Worm (Caenorhabditis elegans) whole organism, late embryonic: ENCODE results near the gene H03G16.6.

Source experiments
- C08G9.2 ChIP-seq: sonication (generic microtip); optimal IDR thresholded peaks from 2 replicates; lab custom pipeline; 2016; ENCODE audit warnings: mild to moderate bottlenecking, missing genetic modification characterization, moderate library complexity, missing compliant biosample characterization
- C38D4.7 ChIP-seq: fragments of 200-800 bp; sonication (Bioruptor generic); optimal IDR thresholded peaks from 2 replicates; lab custom pipeline; 2018; ENCODE audit warnings: mild to moderate bottlenecking, missing genetic modification characterization, moderate library complexity, missing compliant biosample characterization
- F13H6.1 ChIP-seq: sonication (generic microtip); optimal IDR thresholded peaks from 2 replicates; lab custom pipeline; 2016; ENCODE audit warnings: missing genetic modification characterization, missing compliant biosample characterization
- K02D7.2 ChIP-seq: sonication (generic microtip); optimal IDR thresholded peaks from 2 replicates; lab custom pipeline; 2017; ENCODE audit warnings: mild to moderate bottlenecking, missing genetic modification characterization, missing compliant biosample characterization
- T23F11.4 ChIP-seq: fragments of 200-800 bp; sonication (Bioruptor generic); optimal IDR thresholded peaks from 2 replicates; lab custom pipeline; 2018; ENCODE audit warnings: mild to moderate bottlenecking, missing genetic modification characterization, missing compliant biosample characterization
- ama-1 ChIP-seq: fragments of 150-350 bp; optimal IDR thresholded peaks from 2 replicates; lab custom pipeline; 2014
- ceh-14 ChIP-seq: sonication (generic microtip); optimal IDR thresholded peaks from 2 replicates; lab custom pipeline; 2016; ENCODE audit warnings: missing genotype, missing genetic modification characterization, missing compliant biosample characterization
- ceh-18 ChIP-seq: sonication (generic microtip); optimal IDR thresholded peaks from 2 replicates; lab custom pipeline; 2016; ENCODE audit warnings: missing genetic modification characterization, missing compliant biosample characterization
- ceh-19 ChIP-seq: fragments of 200-800 bp; sonication (Bioruptor generic); optimal IDR thresholded peaks from 2 replicates; lab custom pipeline; 2018; ENCODE audit warnings: mild to moderate bottlenecking, missing genetic modification characterization, missing compliant biosample characterization
- ceh-2 ChIP-seq: sonication (generic microtip); optimal IDR thresholded peaks from 2 replicates; lab custom pipeline; 2016; ENCODE audit warnings: missing genotype, missing genetic modification characterization, missing compliant biosample characterization
- ceh-22 ChIP-seq: sonication (generic microtip); optimal IDR thresholded peaks from 2 replicates; lab custom pipeline; 2017; ENCODE audit warnings: missing biosample characterization, missing genetic modification characterization
- ceh-24 ChIP-seq: sonication (generic microtip); optimal IDR thresholded peaks from 2 replicates; lab custom pipeline; 2016; ENCODE audit warnings: mild to moderate bottlenecking, missing genetic modification characterization, missing compliant biosample characterization
- ceh-30 ChIP-seq: fragments of 150-350 bp; optimal IDR thresholded peaks from 2 replicates; lab custom pipeline; 2014; ENCODE audit warnings: missing biosample characterization, missing genetic modification characterization
- ceh-31 ChIP-seq: sonication (generic microtip); optimal IDR thresholded peaks from 2 replicates; lab custom pipeline; 2016; ENCODE audit warnings: missing genetic modification characterization, missing compliant biosample characterization
- ceh-34 ChIP-seq: sonication (generic microtip); optimal IDR thresholded peaks from 2 replicates; lab custom pipeline; 2016; ENCODE audit warnings: mild to moderate bottlenecking, missing genetic modification characterization, missing compliant biosample characterization
- ceh-45 ChIP-seq: fragments of 200-800 bp; sonication (Bioruptor generic); IDR thresholded peaks from 2 replicates; pipeline ENCODE4 v1.3.6; 2022; ENCODE audit warnings: missing genetic modification reagents, missing genetic modification characterization, missing compliant biosample characterization
- ceh-6 ChIP-seq: fragments of 200-800 bp; sonication (Bioruptor generic); optimal IDR thresholded peaks from 2 replicates; lab custom pipeline; 2018; ENCODE audit warnings: mild to moderate bottlenecking, missing genetic modification characterization, missing compliant biosample characterization
- dmd-4 ChIP-seq: sonication (generic microtip); optimal IDR thresholded peaks from 2 replicates; lab custom pipeline; 2016; ENCODE audit warnings: borderline replicate concordance, missing genetic modification characterization, missing compliant biosample characterization
- dve-1 ChIP-seq: sonication (generic microtip); optimal IDR thresholded peaks from 2 replicates; lab custom pipeline; 2017; ENCODE audit warnings: antibody characterized with exemption, mild to moderate bottlenecking, missing genetic modification characterization, missing compliant biosample characterization
- elt-2 ChIP-seq: sonication (generic microtip); optimal IDR thresholded peaks from 2 replicates; lab custom pipeline; 2016; ENCODE audit warnings: missing genetic modification reagents, missing genetic modification characterization, missing compliant biosample characterization
- ets-4 ChIP-seq: sonication (generic microtip); optimal IDR thresholded peaks from 2 replicates; lab custom pipeline; 2016; ENCODE audit warnings: missing genetic modification characterization, missing compliant biosample characterization
- fkh-10 ChIP-seq: fragments of 150-350 bp; optimal IDR thresholded peaks from 2 replicates; lab custom pipeline; 2014; ENCODE audit warnings: missing biosample characterization, missing genetic modification reagents, missing genetic modification characterization
- fkh-6 ChIP-seq: sonication (generic microtip); optimal IDR thresholded peaks from 2 replicates; lab custom pipeline; 2016; ENCODE audit warnings: missing genetic modification characterization, missing compliant biosample characterization
- gmeb-2 ChIP-seq: sonication (generic microtip); optimal IDR thresholded peaks from 2 replicates; lab custom pipeline; 2016; ENCODE audit warnings: missing genetic modification characterization, inconsistent platforms, missing compliant biosample characterization
- hlh-8 ChIP-seq: sonication (generic microtip); optimal IDR thresholded peaks from 2 replicates; lab custom pipeline; 2016; ENCODE audit warnings: missing genotype, missing genetic modification characterization, missing compliant biosample characterization
- lim-6 ChIP-seq: sonication (generic microtip); optimal IDR thresholded peaks from 2 replicates; lab custom pipeline; 2016; ENCODE audit warnings: missing genetic modification characterization, missing compliant biosample characterization
- lin-11 ChIP-seq: fragments of 200-800 bp; sonication (Bioruptor generic); optimal IDR thresholded peaks from 2 replicates; lab custom pipeline; 2018; ENCODE audit warnings: mild to moderate bottlenecking, missing genetic modification characterization, missing compliant biosample characterization
- madf-2 ChIP-seq: sonication (generic microtip); optimal IDR thresholded peaks from 2 replicates; lab custom pipeline; 2017; ENCODE audit warnings: missing genetic modification characterization, missing compliant biosample characterization
- mec-3 ChIP-seq: sonication (generic microtip); optimal IDR thresholded peaks from 2 replicates; lab custom pipeline; 2016; ENCODE audit warnings: borderline replicate concordance, missing genetic modification characterization, missing compliant biosample characterization
- nhr-11 ChIP-seq: fragments of 150-350 bp; optimal IDR thresholded peaks from 2 replicates; lab custom pipeline; 2014; ENCODE audit warnings: missing biosample characterization, missing genetic modification characterization
- nhr-232 ChIP-seq: sonication (generic microtip); optimal IDR thresholded peaks from 2 replicates; lab custom pipeline; 2016; ENCODE audit warnings: missing genetic modification characterization, missing compliant biosample characterization
- npax-4 ChIP-seq: sonication (generic microtip); optimal IDR thresholded peaks from 2 replicates; lab custom pipeline; 2016; ENCODE audit warnings: missing genetic modification characterization, missing compliant biosample characterization
- odd-2 ChIP-seq: sonication (generic microtip); optimal IDR thresholded peaks from 2 replicates; lab custom pipeline; 2017; ENCODE audit warnings: antibody characterized with exemption, mild to moderate bottlenecking, missing genetic modification characterization, missing compliant biosample characterization
- pat-9 ChIP-seq: fragments of 200-800 bp; sonication (Bioruptor generic); optimal IDR thresholded peaks from 2 replicates; lab custom pipeline; 2018; ENCODE audit warnings: mild to moderate bottlenecking, missing genetic modification characterization, moderate library complexity, missing compliant biosample characterization
- pax-1 ChIP-seq: fragments of 150-350 bp; optimal IDR thresholded peaks from 2 replicates; lab custom pipeline; 2014; ENCODE audit warnings: missing biosample characterization, missing genetic modification characterization
- pha-2 ChIP-seq: sonication (generic microtip); optimal IDR thresholded peaks from 2 replicates; lab custom pipeline; 2017; ENCODE audit warnings: mild to moderate bottlenecking, missing genetic modification characterization, missing compliant biosample characterization
- pha-4 ChIP-seq: fragments of 150-350 bp; optimal IDR thresholded peaks from 2 replicates; lab custom pipeline; 2018; ENCODE audit warnings: missing biosample characterization, missing genetic modification reagents, missing genetic modification characterization
- pros-1 ChIP-seq: fragments of 150-350 bp; optimal IDR thresholded peaks from 2 replicates; lab custom pipeline; 2014; ENCODE audit warnings: missing biosample characterization, missing genetic modification reagents, missing genetic modification characterization
- ref-2 ChIP-seq: sonication (generic microtip); optimal IDR thresholded peaks from 2 replicates; lab custom pipeline; 2016; ENCODE audit warnings: missing genetic modification characterization, missing compliant biosample characterization
- rnt-1 ChIP-seq: sonication (generic microtip); optimal IDR thresholded peaks from 2 replicates; lab custom pipeline; 2016; ENCODE audit warnings: missing genetic modification characterization, missing compliant biosample characterization
- sox-2 ChIP-seq: fragments of 200-800 bp; sonication (Bioruptor generic); IDR thresholded peaks from 2 replicates; pipeline ENCODE4 v1.3.6; 2022; ENCODE audit warnings: missing genetic modification reagents, missing genetic modification characterization, missing compliant biosample characterization
- sox-4 ChIP-seq: sonication (generic microtip); optimal IDR thresholded peaks from 2 replicates; lab custom pipeline; 2017; ENCODE audit warnings: mild to moderate bottlenecking, missing genetic modification characterization, inconsistent platforms, missing compliant biosample characterization
- syd-9 ChIP-seq: sonication (generic microtip); optimal IDR thresholded peaks from 2 replicates; lab custom pipeline; 2016; ENCODE audit warnings: mild to moderate bottlenecking, missing genetic modification characterization, moderate library complexity, missing compliant biosample characterization
- tbx-2 ChIP-seq: sonication (generic microtip); optimal IDR thresholded peaks from 2 replicates; lab custom pipeline; 2016; ENCODE audit warnings: missing genetic modification characterization, missing compliant biosample characterization
- tbx-7 ChIP-seq: sonication (generic microtip); optimal IDR thresholded peaks from 2 replicates; lab custom pipeline; 2016; ENCODE audit warnings: missing genotype, missing genetic modification characterization, missing compliant biosample characterization
- ttx-3 ChIP-seq: sonication (generic microtip); optimal IDR thresholded peaks from 2 replicates; lab custom pipeline; 2016; ENCODE audit warnings: missing genetic modification reagents, missing genetic modification characterization, missing compliant biosample characterization
- zip-5 ChIP-seq: sonication (generic microtip); optimal IDR thresholded peaks from 2 replicates; lab custom pipeline; 2016; ENCODE audit warnings: missing genetic modification characterization, missing compliant biosample characterization
- ztf-16 ChIP-seq: sonication (generic microtip); optimal IDR thresholded peaks from 2 replicates; lab custom pipeline; 2017; ENCODE audit warnings: missing genetic modification characterization, missing compliant biosample characterization

The H03G16.6 gene

ce11 chrX:15039029-15039695, 13.3 kb upstream of the H03G16.6 start:
- TF ChIP-seq F13H6.1 (no peak), ttx-3 (tag; lab: Kevin White, UChicago) (no peak), C08G9.2 (tag; lab: Kevin White, UChicago) (no peak), sox-4 (no peak), ceh-30 (tag; lab: Kevin White, UChicago) (no peak), hlh-8 (no peak), C38D4.7 (GFP tag; lab: Kevin White, UChicago) (no peak), lim-6 (tag; lab: Kevin White, UChicago) (no peak), pax-1 (tag; lab: Kevin White, UChicago) (no peak), fkh-10 (GFP tag; lab: Kevin White, UChicago) (no peak), pat-9 (tag; lab: Kevin White, UChicago) (no peak), pros-1 (no peak), ets-4 (no peak), madf-2 (tag; lab: Kevin White, UChicago) (no peak), lin-11 (no peak), zip-5 (tag; lab: Kevin White, UChicago) (no peak), K02D7.2 (no peak), ceh-22 (tag; lab: Kevin White, UChicago) (no peak), ztf-16 (tag; lab: Kevin White, UChicago) (no peak)
- TF ChIP-seq, all 69 proteins: peak for 0

DNA sequence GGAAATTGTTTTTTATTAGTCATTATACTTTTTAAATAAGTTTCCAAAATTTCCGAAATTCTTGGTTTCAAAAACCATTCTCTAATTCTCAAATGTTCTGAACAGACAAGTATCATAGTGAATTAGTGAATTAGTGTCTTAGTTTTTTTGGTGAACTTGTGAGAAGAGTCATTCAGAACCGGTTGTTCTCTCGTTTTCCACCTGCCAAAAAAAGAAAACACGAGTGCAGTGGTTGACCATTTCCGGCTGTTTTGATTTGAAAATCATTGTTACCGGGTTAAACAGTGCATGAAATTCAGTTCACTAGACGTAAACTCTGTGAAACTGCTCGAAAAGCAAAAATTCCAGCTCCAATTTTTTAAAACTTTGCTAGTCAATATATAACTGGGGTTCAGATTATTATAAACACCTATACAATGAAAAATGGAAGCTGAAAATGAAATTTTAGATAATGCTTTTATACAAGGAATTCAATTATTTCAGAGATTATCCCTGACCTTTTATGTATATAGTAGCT, 12.7 kb upstream of the H03G16.6 start:
- TF ChIP-seq sox-2 (no peak), ceh-45 (GFP tag; lab: Robert Waterston, UW) (no peak), pha-2 (tag; lab: Kevin White, UChicago) (no peak), odd-2 (tag; lab: Kevin White, UChicago) (no peak)
- TF ChIP-seq, all 69 proteins: peak for 0

ce11 chrX:15040552-15041080, 11.9 kb upstream of the H03G16.6 start, which contains the start of gene C18B12.4:
Gene C18B12.4, minus strand, starts transcription at chrX:15040602.
- TF ChIP-seq pat-9 (tag; lab: Kevin White, UChicago) (peak; percentile 57), fkh-6 (no peak), ceh-6 (GFP tag; lab: Kevin White, UChicago) (no peak), C08G9.2 (tag; lab: Kevin White, UChicago) (peak; percentile 6), ceh-45 (GFP tag; lab: Robert Waterston, UW) (no peak), ref-2 (tag; lab: Kevin White, UChicago) (peak; percentile 76), sox-2 (peak; percentile 6; the same call in 1 of the 2 replicates), sox-4 (no peak), fkh-10 (GFP tag; lab: Kevin White, UChicago) (no peak), mec-3 (tag; lab: Kevin White, UChicago) (no peak), dmd-4 (tag; lab: Kevin White, UChicago) (no peak), ceh-19 (GFP tag; lab: Kevin White, UChicago) (peak; percentile 3), dve-1 (tag; lab: Kevin White, UChicago) (peak; percentile 3), ceh-24 (tag; lab: Kevin White, UChicago) (no peak), ceh-34 (tag; lab: Kevin White, UChicago) (peak; percentile 78), ceh-14 (tag; lab: Kevin White, UChicago) (peak; percentile 33), lin-11 (no peak), nhr-11 (tag; lab: Kevin White, UChicago) (no peak), elt-2 (peak; percentile 30), tbx-2 (tag; lab: Kevin White, UChicago) (peak; percentile 68), ceh-2 (tag; lab: Kevin White, UChicago) (peak; percentile 65), npax-4 (no peak), madf-2 (tag; lab: Kevin White, UChicago) (no peak), T23F11.4 (GFP tag; lab: Kevin White, UChicago) (no peak), pha-4 (no peak), rnt-1 (peak; percentile 79), gmeb-2 (tag; lab: Kevin White, UChicago) (no peak), ama-1 (lab: Kevin White, UChicago) (no peak), ceh-18 (peak; percentile 83), nhr-232 (tag; lab: Kevin White, UChicago) (no peak), ceh-31 (tag; lab: Kevin White, UChicago) (peak; percentile 84), hlh-8 (peak; percentile 49), syd-9 (no peak), tbx-7 (tag; lab: Kevin White, UChicago) (no peak), C38D4.7 (GFP tag; lab: Kevin White, UChicago) (no peak)
